Fruit fly (Drosophila melanogaster) whole organism, embryonic: ENCODE measurements around the gene CG46465.

Experiments used
- Bteb2 ChIP-seq: fragments of 200-800 bp; sonication (Bioruptor generic); optimal IDR thresholded peaks from 2 replicates; lab custom pipeline; 2016; ENCODE audit warnings: missing biosample characterization, missing genetic modification characterization
- CG12299 ChIP-seq: fragments of 200-800 bp; sonication (Bioruptor generic); optimal IDR thresholded peaks from 2 replicates; lab custom pipeline; 2018; ENCODE audit warnings: missing biosample characterization, mild to moderate bottlenecking, missing genetic modification characterization
- CG1233 ChIP-seq: fragments of 200-800 bp; sonication (Bioruptor generic); optimal IDR thresholded peaks from 4 replicates; lab custom pipeline; 2018; ENCODE audit warnings: missing biosample characterization, mild to moderate bottlenecking, missing genetic modification characterization
- CG15073 ChIP-seq: fragments of 200-800 bp; sonication (Bioruptor generic); optimal IDR thresholded peaks from 2 replicates; lab custom pipeline; 2016; ENCODE audit warnings: missing biosample characterization, missing genetic modification characterization
- CG15601 ChIP-seq: fragments of 200-800 bp; sonication (Bioruptor generic); optimal IDR thresholded peaks from 3 replicates; lab custom pipeline; 2019; ENCODE audit warnings: missing biosample characterization, mild to moderate bottlenecking, missing genetic modification characterization, moderate library complexity
- CG16863 ChIP-seq: fragments of 200-800 bp; sonication (Bioruptor generic); optimal IDR thresholded peaks from 3 replicates; lab custom pipeline; 2016; ENCODE audit warnings: missing biosample characterization, missing genetic modification characterization
- CG17359 ChIP-seq: fragments of 200-800 bp; sonication (Bioruptor generic); optimal IDR thresholded peaks from 3 replicates; lab custom pipeline; 2018; ENCODE audit warnings: missing biosample characterization, mild to moderate bottlenecking, missing genetic modification characterization, moderate library complexity
- CG17829 ChIP-seq: fragments of 200-800 bp; optimal IDR thresholded peaks from 2 replicates; lab custom pipeline; 2019; ENCODE audit warnings: missing biosample characterization, mild to moderate bottlenecking, missing genetic modification characterization, moderate library complexity
- CG4328 ChIP-seq: fragments of 200-800 bp; sonication (Bioruptor generic); optimal IDR thresholded peaks from 3 replicates; lab custom pipeline; 2017; ENCODE audit warnings: missing biosample characterization, missing genetic modification reagents, missing genetic modification characterization
- CG4404 ChIP-seq: fragments of 200-800 bp; sonication (Bioruptor generic); IDR thresholded peaks from 2 replicates; pipeline ENCODE4 v1.3.6; 2022; ENCODE audit warnings: missing biosample characterization, missing genetic modification characterization
- CG6254 ChIP-seq: fragments of 200-800 bp; sonication (Bioruptor generic); optimal IDR thresholded peaks from 3 replicates; lab custom pipeline; 2017; ENCODE audit warnings: mild to moderate bottlenecking, missing biosample characterization, missing genetic modification reagents, missing genetic modification characterization
- CG6791 ChIP-seq: fragments of 200-800 bp; sonication (Bioruptor generic); IDR thresholded peaks from 3 replicates; pipeline ENCODE4 v1.3.6; 2022; ENCODE audit warnings: missing biosample characterization, missing genetic modification characterization; ENCODE audit not compliant: partially characterized antibody
- CG6813 ChIP-seq: fragments of 200-800 bp; sonication (Bioruptor generic); optimal IDR thresholded peaks from 2 replicates; lab custom pipeline; 2017; ENCODE audit warnings: missing biosample characterization, missing genetic modification characterization, mild to moderate bottlenecking, moderate library complexity, missing genetic modification reagents
- CG7271 ChIP-seq: fragments of 200-800 bp; sonication (Bioruptor generic); optimal IDR thresholded peaks from 2 replicates; lab custom pipeline; 2018; ENCODE audit warnings: missing biosample characterization, mild to moderate bottlenecking, missing genetic modification characterization, moderate library complexity
- CG7372 ChIP-seq: fragments of 200-800 bp; sonication (Bioruptor generic); IDR thresholded peaks from 2 replicates; pipeline ENCODE4 v1.3.6; 2022; ENCODE audit warnings: missing biosample characterization, missing genetic modification characterization
- CG8944 ChIP-seq: fragments of 200-800 bp; sonication (Bioruptor generic); optimal IDR thresholded peaks from 3 replicates; lab custom pipeline; 2016; ENCODE audit warnings: missing biosample characterization, missing genetic modification characterization
- CG9727 ChIP-seq: fragments of 200-800 bp; sonication (Bioruptor generic); optimal IDR thresholded peaks from 3 replicates; lab custom pipeline; 2017; ENCODE audit warnings: missing biosample characterization, mild to moderate bottlenecking, missing genetic modification characterization
- CG9797 ChIP-seq: fragments of 200-800 bp; sonication (Bioruptor generic); optimal IDR thresholded peaks from 3 replicates; lab custom pipeline; 2018; ENCODE audit warnings: missing biosample characterization, mild to moderate bottlenecking, missing genetic modification characterization
- CG9932 ChIP-seq: fragments of 200-800 bp; sonication (Bioruptor generic); IDR thresholded peaks from 2 replicates; pipeline ENCODE4 v1.3.6; 2022; ENCODE audit warnings: missing biosample characterization, missing genetic modification characterization
- Chrac-16 ChIP-seq: fragments of 200-800 bp; sonication (Bioruptor generic); optimal IDR thresholded peaks from 3 replicates; lab custom pipeline; 2016; ENCODE audit warnings: missing biosample characterization, missing genetic modification characterization
- Dek ChIP-seq: fragments of 200-800 bp; sonication (Bioruptor generic); optimal IDR thresholded peaks from 3 replicates; lab custom pipeline; 2019; ENCODE audit warnings: missing biosample characterization, mild to moderate bottlenecking, missing genetic modification characterization, moderate library complexity
- E2f2 ChIP-seq: fragments of 200-800 bp; sonication (Bioruptor generic); IDR thresholded peaks from 2 replicates; pipeline ENCODE4 v1.3.6; 2022; ENCODE audit warnings: missing biosample characterization, missing genetic modification characterization
- Hey ChIP-seq: fragments of 200-800 bp; sonication (Bioruptor generic); optimal IDR thresholded peaks from 3 replicates; lab custom pipeline; 2018; ENCODE audit warnings: missing biosample characterization, mild to moderate bottlenecking, missing genetic modification characterization
- Hmr ChIP-seq: fragments of 200-800 bp; sonication (Bioruptor generic); optimal IDR thresholded peaks from 3 replicates; lab custom pipeline; 2017; ENCODE audit warnings: mild to moderate bottlenecking, missing biosample characterization, missing genetic modification reagents, missing genetic modification characterization
- Hsf ChIP-seq: fragments of 200-800 bp; sonication (Bioruptor generic); optimal IDR thresholded peaks from 3 replicates; lab custom pipeline; 2016; ENCODE audit warnings: missing biosample characterization, missing genetic modification characterization
- MTF-1 ChIP-seq: fragments of 200-800 bp; sonication (Bioruptor generic); optimal IDR thresholded peaks from 2 replicates; lab custom pipeline; 2018; ENCODE audit warnings: missing biosample characterization, mild to moderate bottlenecking, missing genetic modification characterization, borderline replicate concordance
- Rfx ChIP-seq: fragments of 200-800 bp; sonication (Bioruptor generic); IDR thresholded peaks from 2 replicates; pipeline ENCODE4 v1.3.6; 2022; ENCODE audit warnings: missing biosample characterization, missing genetic modification characterization
- Sox100B ChIP-seq: fragments of 200-800 bp; sonication (Bioruptor generic); optimal IDR thresholded peaks from 3 replicates; lab custom pipeline; 2018; ENCODE audit warnings: missing biosample characterization, mild to moderate bottlenecking, missing genetic modification characterization
- al ChIP-seq: fragments of 200-800 bp; sonication (Bioruptor generic); IDR thresholded peaks from 2 replicates; pipeline ENCODE4 v1.3.6; 2022; ENCODE audit warnings: missing biosample characterization, missing genetic modification characterization
- ash1 ChIP-seq: fragments of 200-800 bp; sonication (Bioruptor generic); optimal IDR thresholded peaks from 2 replicates; lab custom pipeline; 2018; ENCODE audit warnings: missing biosample characterization, mild to moderate bottlenecking, missing genetic modification characterization
- bab2 ChIP-seq: fragments of 200-800 bp; sonication (Bioruptor generic); optimal IDR thresholded peaks from 2 replicates; lab custom pipeline; 2016; ENCODE audit warnings: missing biosample characterization, missing genetic modification characterization
- bsh ChIP-seq, 2 experiments: fragments of 200-800 bp; sonication (Bioruptor generic); optimal IDR thresholded peaks; 2 replicates each; lab custom pipeline; 2017 to 2018; ENCODE audit warnings: mild to moderate bottlenecking in 2 of 2, missing biosample characterization in 2 of 2, missing genetic modification characterization in 2 of 2, moderate library complexity in 1 of 2
- croc ChIP-seq: fragments of 200-800 bp; sonication (Bioruptor generic); conservative IDR thresholded peaks from 3 replicates; pipeline ENCODE4 v1.3.6; 2022; ENCODE audit warnings: missing biosample characterization, missing genetic modification characterization
- crol ChIP-seq: fragments of 200-800 bp; sonication (Bioruptor generic); IDR thresholded peaks from 2 replicates; pipeline ENCODE4 v1.3.6; 2022; ENCODE audit warnings: missing biosample characterization, missing genetic modification characterization
- dmrt99B ChIP-seq: fragments of 200-800 bp; sonication (Bioruptor generic); optimal IDR thresholded peaks from 2 replicates; lab custom pipeline; 2018; ENCODE audit warnings: missing biosample characterization, mild to moderate bottlenecking, missing genetic modification characterization, moderate library complexity
- gce ChIP-seq: fragments of 200-800 bp; sonication (Bioruptor generic); IDR thresholded peaks from 3 replicates; pipeline ENCODE4 v1.3.6; 2022; ENCODE audit warnings: missing biosample characterization, missing genetic modification characterization
- gem ChIP-seq: fragments of 200-800 bp; sonication (Bioruptor generic); optimal IDR thresholded peaks from 2 replicates; lab custom pipeline; 2019; ENCODE audit warnings: missing biosample characterization, mild to moderate bottlenecking, missing genetic modification characterization, moderate library complexity
- kni ChIP-seq: fragments of 200-800 bp; sonication (Bioruptor generic); optimal IDR thresholded peaks from 3 replicates; lab custom pipeline; 2017; ENCODE audit warnings: mild to moderate bottlenecking, missing biosample characterization, missing genetic modification reagents, missing genetic modification characterization
- mam ChIP-seq: fragments of 200-800 bp; sonication (Bioruptor generic); optimal IDR thresholded peaks from 3 replicates; lab custom pipeline; 2016; ENCODE audit warnings: missing biosample characterization, missing genetic modification characterization
- nom ChIP-seq: fragments of 200-800 bp; sonication (Bioruptor generic); optimal IDR thresholded peaks from 2 replicates; lab custom pipeline; 2017; ENCODE audit warnings: missing biosample characterization, missing genetic modification characterization, mild to moderate bottlenecking, moderate library complexity, missing genetic modification reagents
- oc ChIP-seq: fragments of 200-800 bp; sonication (Bioruptor generic); optimal IDR thresholded peaks from 2 replicates; lab custom pipeline; 2018; ENCODE audit warnings: missing biosample characterization, mild to moderate bottlenecking, missing genetic modification characterization, moderate library complexity
- org-1 ChIP-seq: fragments of 200-800 bp; sonication (Bioruptor generic); optimal IDR thresholded peaks from 2 replicates; lab custom pipeline; 2017; ENCODE audit warnings: missing biosample characterization, missing genetic modification characterization
- ranshi ChIP-seq: fragments of 200-800 bp; sonication (Bioruptor generic); IDR thresholded peaks from 2 replicates; pipeline ENCODE4 v1.3.6; 2022; ENCODE audit warnings: missing biosample characterization, missing genetic modification characterization
- salm ChIP-seq: fragments of 200-800 bp; sonication (Bioruptor generic); optimal IDR thresholded peaks from 2 replicates; lab custom pipeline; 2018; ENCODE audit warnings: missing biosample characterization, mild to moderate bottlenecking, missing genetic modification characterization
- sens ChIP-seq: fragments of 200-800 bp; sonication (Bioruptor generic); peaks from one replicate; lab custom pipeline; 2016; ENCODE audit warnings: missing biosample characterization, missing genetic modification characterization
- slbo ChIP-seq: fragments of 200-800 bp; sonication (Bioruptor generic); IDR thresholded peaks from 2 replicates; pipeline ENCODE4 v1.3.6; 2022; ENCODE audit warnings: missing biosample characterization, missing genetic modification characterization
- stc ChIP-seq: fragments of 200-800 bp; sonication (Bioruptor generic); IDR thresholded peaks from 2 replicates; pipeline ENCODE4 v1.3.6; 2022; ENCODE audit warnings: missing biosample characterization, missing genetic modification characterization
- tap ChIP-seq: fragments of 200-800 bp; optimal IDR thresholded peaks from 3 replicates; lab custom pipeline; 2019; ENCODE audit warnings: missing biosample characterization, mild to moderate bottlenecking, missing genetic modification characterization, moderate library complexity

CG46465 gene

DNA sequence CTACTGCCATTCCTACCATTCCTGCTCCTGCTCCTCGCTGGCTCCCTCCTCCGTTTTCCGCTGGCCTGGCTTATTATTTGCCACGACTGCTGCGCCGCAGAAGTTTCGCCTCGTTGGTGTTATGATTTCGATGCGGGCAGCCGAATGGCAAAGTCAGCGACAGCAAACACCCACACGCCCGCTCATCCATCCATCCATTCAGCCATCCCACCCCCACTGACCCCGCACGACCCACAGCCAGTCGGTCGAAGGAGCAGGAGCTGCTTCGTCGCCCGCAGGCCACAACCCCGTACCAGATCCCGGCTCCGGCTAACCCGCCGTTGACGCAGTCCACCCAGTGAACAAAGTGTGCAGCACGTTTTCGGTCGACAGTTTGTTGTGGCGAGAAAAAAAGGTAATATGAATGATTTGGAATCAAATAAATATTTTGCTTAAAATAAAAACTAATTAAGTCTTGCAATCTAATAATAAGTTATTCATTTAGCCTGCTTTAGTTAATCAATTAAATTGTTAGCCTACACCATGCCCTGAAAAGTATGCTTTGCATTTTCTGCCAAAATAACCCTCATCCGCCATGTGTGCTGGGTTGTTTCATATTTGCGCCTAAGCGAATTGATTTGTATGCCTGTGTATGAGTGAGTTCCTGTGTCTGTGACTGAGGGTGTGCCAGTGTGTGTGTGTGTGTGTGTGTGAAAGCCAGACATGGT lies 34.3 kb downstream of the CG46465 start (continued):
- TF ChIP-seq E2f2 (GFP tag; lab: Robert Waterston, UW): peak; percentile 35; the same call in 1 of the 2 replicates
- TF ChIP-seq bsh (GFP tag; optimal IDR thresholded peaks at IDR 0.05; lab: Kevin White, UChicago): peak in 1 of 2 experiments; percentile 28
- TF ChIP-seq gem: peak; percentile 72
- peak; percentile 44 for TF ChIP-seq CG12299 (tag; lab: Kevin White, UChicago)
- TF ChIP-seq kni (GFP tag; lab: Kevin White, UChicago): no peak
- peak; percentile 22; the same call in 1 of the 2 replicates for TF ChIP-seq stc (GFP tag; lab: Robert Waterston, UW)
- peak; percentile 18; the same call in 1 of the 2 replicates for TF ChIP-seq al (GFP tag; lab: Robert Waterston, UW)
- peak; percentile 32; the same call in 1 of the 2 replicates for TF ChIP-seq CG4404 (GFP tag; lab: Robert Waterston, UW)
- TF ChIP-seq CG7271 (tag; lab: Kevin White, UChicago): no peak
- TF ChIP-seq CG7372: peak; percentile 81
- TF ChIP-seq Chrac-16: peak; percentile 23
- TF ChIP-seq CG15073: no peak
- peak; percentile 2 for TF ChIP-seq ash1 (GFP tag; lab: Kevin White, UChicago)
- peak; percentile 21 for TF ChIP-seq CG17829 (tag; lab: Kevin White, UChicago)
- peak; percentile 48 for TF ChIP-seq sens (GFP tag; lab: Kevin White, UChicago)
- no peak for TF ChIP-seq CG6791 (GFP tag; lab: Robert Waterston, UW)
- TF ChIP-seq crol: peak; percentile 79
- peak; percentile 58 for TF ChIP-seq Dek (tag; lab: Kevin White, UChicago)
- no peak for TF ChIP-seq gce (GFP tag; lab: Robert Waterston, UW)
- TF ChIP-seq CG6254 (GFP tag; lab: Kevin White, UChicago): no peak
- TF ChIP-seq MTF-1 (GFP tag; lab: Kevin White, UChicago): no peak
- peak; percentile 81 for TF ChIP-seq dmrt99B (tag; lab: Kevin White, UChicago)
- peak; percentile 50 for TF ChIP-seq mam
- no peak for TF ChIP-seq CG9797 (GFP tag; lab: Kevin White, UChicago)
- peak; percentile 47 for TF ChIP-seq Sox100B (GFP tag; lab: Kevin White, UChicago)
- TF ChIP-seq Hmr (GFP tag; lab: Kevin White, UChicago): peak; percentile 85
- peak; percentile 6 for TF ChIP-seq CG16863 (GFP tag; lab: Kevin White, UChicago)
- peak; percentile 38 for TF ChIP-seq nom (GFP tag; lab: Kevin White, UChicago)
- TF ChIP-seq Hey (tag; lab: Kevin White, UChicago): no peak
- TF ChIP-seq bab2 (GFP tag; lab: Kevin White, UChicago): peak; percentile 27
- peak; percentile 15 for TF ChIP-seq CG15601
- TF ChIP-seq Bteb2 (GFP tag; lab: Kevin White, UChicago): peak; percentile 1
- peak; percentile 38; the same call in 1 of the 2 replicates for TF ChIP-seq ranshi (GFP tag; lab: Robert Waterston, UW)
- TF ChIP-seq Rfx: 0 out of 2 replicates have a peak, but pooled peaks have one; percentile 16
- TF ChIP-seq Hsf (GFP tag; lab: Kevin White, UChicago): peak; percentile 40
- no peak for TF ChIP-seq CG8944 (GFP tag; lab: Kevin White, UChicago)
- TF ChIP-seq org-1: peak; percentile 65
- TF ChIP-seq salm (tag; lab: Kevin White, UChicago): peak; percentile 11
- TF ChIP-seq slbo: peak; percentile 52; the same call in 1 of the 2 replicates
- no peak for TF ChIP-seq oc (tag; lab: Kevin White, UChicago)
- TF ChIP-seq CG1233: peak; percentile 53
- TF ChIP-seq CG6813 (GFP tag; lab: Kevin White, UChicago): peak; percentile 48
- TF ChIP-seq croc (GFP tag; lab: Robert Waterston, UW): peak; percentile 20; the same call in 2 of the 3 replicates
- peak; percentile 57 for TF ChIP-seq CG17359 (tag; lab: Kevin White, UChicago)
- peak; percentile 58 for TF ChIP-seq CG9727
- peak; percentile 23 for TF ChIP-seq CG4328 (GFP tag; lab: Kevin White, UChicago)
- peak; percentile 38; the same call in 1 of the 2 replicates for TF ChIP-seq CG9932 (GFP tag; lab: Robert Waterston, UW)
- peak; percentile 41 for TF ChIP-seq tap (tag; lab: Kevin White, UChicago)
